Worm (Caenorhabditis elegans) whole organism, young adult: ENCODE measurements around the gene snf-10.

Source experiments
- B0261.1 ChIP-seq: sonication (generic microtip); optimal IDR thresholded peaks from 2 replicates; lab custom pipeline; 2016; ENCODE audit warnings: mild to moderate bottlenecking, missing genetic modification characterization, moderate library complexity, missing compliant biosample characterization
- C06A6.2 ChIP-seq: fragments of 200-800 bp; sonication (Bioruptor generic); conservative IDR thresholded peaks from 2 replicates; pipeline ENCODE4 v1.3.6; 2022; ENCODE audit warnings: missing genetic modification characterization, missing compliant biosample characterization
- D2030.7 ChIP-seq: fragments of 200-800 bp; sonication (Bioruptor generic); IDR thresholded peaks from 2 replicates; pipeline ENCODE4 v1.3.6; 2022; ENCODE audit warnings: missing genetic modification reagents, missing genetic modification characterization, missing compliant biosample characterization
- F39B2.1 ChIP-seq: fragments of 200-800 bp; sonication (Bioruptor generic); IDR thresholded peaks from 2 replicates; pipeline ENCODE4 v1.3.6; 2022; ENCODE audit warnings: missing genetic modification reagents, missing genetic modification characterization, missing compliant biosample characterization
- F57A8.1 ChIP-seq: fragments of 200-800 bp; sonication (Bioruptor generic); optimal IDR thresholded peaks from 2 replicates; lab custom pipeline; 2018; ENCODE audit warnings: mild to moderate bottlenecking, missing genetic modification characterization, moderate library complexity, missing compliant biosample characterization
- Y53G8AR.9 ChIP-seq: fragments of 200-800 bp; sonication (Bioruptor generic); conservative IDR thresholded peaks from 2 replicates; pipeline ENCODE4 v1.3.6; 2022; ENCODE audit warnings: missing genetic modification reagents, missing genetic modification characterization, missing compliant biosample characterization
- ZK185.1 ChIP-seq: sonication (generic microtip); optimal IDR thresholded peaks from 2 replicates; lab custom pipeline; 2016; ENCODE audit warnings: mild to moderate bottlenecking, missing genetic modification characterization, missing compliant biosample characterization; ENCODE audit not compliant: poor library complexity, severe bottlenecking
- attf-3 ChIP-seq: fragments of 200-800 bp; sonication (Bioruptor generic); conservative IDR thresholded peaks from 2 replicates; pipeline ENCODE4 v1.3.6; 2022; ENCODE audit warnings: missing genetic modification reagents, missing genetic modification characterization, missing compliant biosample characterization
- ceh-91 ChIP-seq: fragments of 200-800 bp; sonication (Bioruptor generic); IDR thresholded peaks from 2 replicates; pipeline ENCODE4 v1.3.6; 2022; ENCODE audit warnings: missing genetic modification reagents, missing genetic modification characterization, missing compliant biosample characterization
- die-1 ChIP-seq: sonication (generic microtip); optimal IDR thresholded peaks from 2 replicates; lab custom pipeline; 2016; ENCODE audit warnings: missing genotype, mild to moderate bottlenecking, missing genetic modification characterization, missing compliant biosample characterization
- dox-1 ChIP-seq: fragments of 200-800 bp; sonication (Bioruptor generic); IDR thresholded peaks from 2 replicates; pipeline ENCODE4 v1.3.6; 2022; ENCODE audit warnings: missing genetic modification reagents, missing genetic modification characterization, missing compliant biosample characterization
- dpl-1 ChIP-seq: fragments of 150-350 bp; optimal IDR thresholded peaks from 2 replicates; lab custom pipeline; 2014; ENCODE audit warnings: missing biosample characterization, missing genetic modification reagents, missing genetic modification characterization
- efl-1 ChIP-seq: fragments of 150-350 bp; optimal IDR thresholded peaks from 2 replicates; lab custom pipeline; 2014; ENCODE audit warnings: missing biosample characterization, missing genetic modification reagents, missing genetic modification characterization
- egl-44 ChIP-seq: fragments of 200-800 bp; sonication (Bioruptor generic); IDR thresholded peaks from 2 replicates; pipeline ENCODE4 v1.3.6; 2022; ENCODE audit warnings: missing genetic modification reagents, missing genetic modification characterization, missing compliant biosample characterization
- ets-4 ChIP-seq: fragments of 200-800 bp; sonication (Bioruptor generic); optimal IDR thresholded peaks from 2 replicates; lab custom pipeline; 2018; ENCODE audit warnings: mild to moderate bottlenecking, missing genetic modification characterization, missing compliant biosample characterization
- gei-17 ChIP-seq: fragments of 200-800 bp; sonication (Bioruptor generic); optimal IDR thresholded peaks from 2 replicates; lab custom pipeline; 2018; ENCODE audit warnings: mild to moderate bottlenecking, missing genetic modification characterization, missing compliant biosample characterization
- hrde-1 ChIP-seq: sonication (generic microtip); optimal IDR thresholded peaks from 2 replicates; lab custom pipeline; 2016; ENCODE audit warnings: missing genetic modification characterization, mild to moderate bottlenecking, missing compliant biosample characterization, moderate library complexity, missing genotype, missing genetic modification reagents, borderline replicate concordance
- hsf-1 ChIP-seq: fragments of 200-800 bp; sonication (Bioruptor generic); IDR thresholded peaks from 2 replicates; pipeline ENCODE4 v1.3.6; 2022; ENCODE audit warnings: missing genetic modification reagents, missing genetic modification characterization, missing compliant biosample characterization
- lag-1 ChIP-seq: fragments of 200-800 bp; sonication (Bioruptor generic); IDR thresholded peaks from 2 replicates; pipeline ENCODE4 v1.3.6; 2022; ENCODE audit warnings: missing genetic modification reagents, missing genetic modification characterization, missing compliant biosample characterization
- let-607 ChIP-seq, 2 experiments: fragments of 200-800 bp in 1 of 2; sonication (Bioruptor generic) in 1 of 2; sonication (generic microtip) in 1 of 2; optimal IDR thresholded peaks; 2 replicates each; lab custom pipeline; 2016 to 2018; ENCODE audit warnings: mild to moderate bottlenecking in 2 of 2, missing compliant biosample characterization in 2 of 2, missing genetic modification characterization in 2 of 2, moderate library complexity in 2 of 2, missing genotype in 1 of 2
- lin-26 ChIP-seq: fragments of 200-800 bp; sonication (Bioruptor generic); IDR thresholded peaks from 2 replicates; pipeline ENCODE4 v1.3.6; 2022; ENCODE audit warnings: missing genetic modification reagents, missing genetic modification characterization, missing compliant biosample characterization
- lin-35 ChIP-seq, 3 experiments: fragments of 150-350 bp in 2 of 3; sonication (generic microtip) in 1 of 3; optimal IDR thresholded peaks; 2 replicates each; lab custom pipeline; 2014 to 2018; ENCODE audit warnings: missing biosample characterization in 3 of 3, missing genetic modification characterization in 3 of 3, missing genetic modification reagents in 3 of 3
- lin-54 ChIP-seq: fragments of 200-800 bp; sonication (Bioruptor generic); optimal IDR thresholded peaks from 2 replicates; lab custom pipeline; 2018; ENCODE audit warnings: mild to moderate bottlenecking, missing genetic modification characterization, missing compliant biosample characterization
- madf-8 ChIP-seq: fragments of 200-800 bp; sonication (Bioruptor generic); conservative IDR thresholded peaks from 2 replicates; pipeline ENCODE4 v1.3.6; 2022; ENCODE audit warnings: missing genetic modification reagents, missing genetic modification characterization, missing compliant biosample characterization
- mcd-1 ChIP-seq: fragments of 200-800 bp; sonication (Bioruptor generic); IDR thresholded peaks from 2 replicates; pipeline ENCODE4 v1.3.6; 2022; ENCODE audit warnings: missing genetic modification reagents, missing genetic modification characterization, missing compliant biosample characterization
- nfyb-1 ChIP-seq: fragments of 200-800 bp; sonication (Bioruptor generic); IDR thresholded peaks from 2 replicates; pipeline ENCODE4 v1.3.6; 2022; ENCODE audit warnings: missing genetic modification reagents, missing genetic modification characterization, missing compliant biosample characterization
- nhr-27 ChIP-seq: fragments of 200-800 bp; sonication (Bioruptor generic); optimal IDR thresholded peaks from 2 replicates; lab custom pipeline; 2018; ENCODE audit warnings: mild to moderate bottlenecking, missing genetic modification characterization, moderate library complexity, missing compliant biosample characterization
- pha-4 ChIP-seq: fragments of 150-350 bp; sonication (generic microtip); optimal IDR thresholded peaks from 2 replicates; lab custom pipeline; 2014; ENCODE audit warnings: missing biosample characterization, missing genetic modification reagents, missing genetic modification characterization
- sdz-38 ChIP-seq: sonication (generic microtip); optimal IDR thresholded peaks from 2 replicates; lab custom pipeline; 2016; ENCODE audit warnings: missing genotype, missing genetic modification characterization, missing compliant biosample characterization
- sea-2 ChIP-seq: fragments of 200-800 bp; sonication (Bioruptor generic); IDR thresholded peaks from 2 replicates; pipeline ENCODE4 v1.3.6; 2022; ENCODE audit warnings: missing genetic modification characterization, missing compliant biosample characterization
- snpc-1.1 ChIP-seq: sonication (generic microtip); optimal IDR thresholded peaks from 2 replicates; lab custom pipeline; 2017; ENCODE audit warnings: missing genetic modification characterization, mild to moderate bottlenecking, missing compliant biosample characterization, antibody characterized with exemption, moderate library complexity, missing genotype, missing genetic modification reagents; ENCODE audit not compliant: insufficient read depth
- snpc-3.4 ChIP-seq: sonication (generic microtip); optimal IDR thresholded peaks from 2 replicates; lab custom pipeline; 2017; ENCODE audit warnings: missing genetic modification characterization, mild to moderate bottlenecking, missing compliant biosample characterization, antibody characterized with exemption, moderate library complexity, missing genotype, missing genetic modification reagents
- snpc-4 ChIP-seq, 5 experiments: fragments of 150-350 bp in 1 of 5; sonication (generic microtip) in 4 of 5; optimal IDR thresholded peaks; 2 replicates each; lab custom pipeline; 2014 to 2018; ENCODE audit warnings: missing genetic modification characterization in 5 of 5, missing biosample characterization in 3 of 5, antibody characterized with exemption in 2 of 5, mild to moderate bottlenecking in 2 of 5, missing compliant biosample characterization in 2 of 5, missing genotype in 2 of 5, moderate library complexity in 2 of 5, missing genetic modification reagents in 1 of 5
- tbx-9 ChIP-seq: sonication (generic microtip); optimal IDR thresholded peaks from 2 replicates; lab custom pipeline; 2016; ENCODE audit warnings: borderline replicate concordance, missing genetic modification characterization, inconsistent platforms, missing compliant biosample characterization
- tlf-1 ChIP-seq: fragments of 200-800 bp; sonication (Bioruptor generic); optimal IDR thresholded peaks from 2 replicates; lab custom pipeline; 2018; ENCODE audit warnings: mild to moderate bottlenecking, missing genetic modification characterization, missing compliant biosample characterization
- unc-62 ChIP-seq: fragments of 150-350 bp; optimal IDR thresholded peaks from 2 replicates; lab custom pipeline; 2014; ENCODE audit warnings: missing biosample characterization, missing genetic modification reagents, missing genetic modification characterization
- ztf-6 ChIP-seq: fragments of 200-800 bp; sonication (Bioruptor generic); IDR thresholded peaks from 2 replicates; pipeline ENCODE4 v1.3.6; 2022; ENCODE audit warnings: missing genetic modification reagents, missing genetic modification characterization, missing compliant biosample characterization

snf-10 gene

DNA sequence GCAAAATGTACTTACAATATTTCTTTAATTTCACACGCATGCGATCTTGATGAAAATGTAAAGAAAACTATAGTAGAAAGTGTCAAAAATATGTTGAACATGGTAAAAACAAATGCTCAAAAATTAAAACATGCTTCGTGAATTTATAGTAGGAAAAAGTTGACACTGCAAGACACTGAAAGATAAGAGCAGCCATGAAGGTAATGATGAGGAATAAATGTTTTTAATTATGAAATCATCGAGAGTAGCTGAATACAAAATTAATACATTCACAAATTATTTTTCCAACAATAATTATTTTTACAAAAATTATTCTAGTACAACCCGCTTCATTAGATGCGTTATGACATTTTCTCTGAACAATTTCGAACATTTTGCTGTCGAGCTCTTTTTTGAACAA lies 23.7 kb downstream of the snf-10 start, which contains the start of gene F15H10.10:
Gene F15H10.10 (minus strand): TSS at position 101 of the 400 bp plus-strand sequence.
- no peak for TF ChIP-seq F39B2.1 (GFP tag; lab: Robert Waterston, UW)
- TF ChIP-seq lin-26: no peak
- TF ChIP-seq sea-2 (GFP tag; lab: Robert Waterston, UW): no peak
- no peak for TF ChIP-seq let-607 (tag; optimal IDR thresholded peaks at IDR 0.05; lab: Kevin White, UChicago)
- TF ChIP-seq nfyb-1: no peak
- TF ChIP-seq efl-1 (GFP tag; lab: Kevin White, UChicago): no peak
- no peak for TF ChIP-seq dpl-1
- no peak for TF ChIP-seq nhr-27 (tag; lab: Kevin White, UChicago)
- TF ChIP-seq ceh-91 (GFP tag; lab: Robert Waterston, UW): no peak

DNA sequence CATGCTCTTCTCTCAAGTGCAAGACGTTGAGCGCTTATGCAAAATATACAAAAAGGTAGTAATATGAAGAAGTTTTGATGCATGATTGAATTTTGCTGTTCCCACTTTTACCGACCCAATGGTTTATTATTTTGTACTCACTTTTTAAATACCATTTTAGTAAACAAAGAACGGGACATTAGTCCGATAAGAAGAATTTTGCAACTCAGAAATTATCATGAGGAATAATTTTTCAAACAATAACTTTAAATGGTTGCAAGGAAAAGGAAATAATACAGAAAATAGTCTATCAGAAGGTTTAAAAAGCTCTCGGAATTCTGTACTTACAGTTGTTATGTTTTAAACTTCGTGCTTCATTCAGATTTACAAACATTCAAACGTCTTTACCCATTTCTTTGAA lies 26.0 kb downstream of the snf-10 start, which contains the start of gene F15H10.9:
Gene F15H10.9 (minus strand): TSS at position 101 of the 400 bp plus-strand sequence.
- TF ChIP-seq sea-2 (GFP tag; lab: Robert Waterston, UW) (no peak), C06A6.2 (GFP tag; lab: Robert Waterston, UW) (no peak), snpc-1.1 (no peak), tbx-9 (tag; lab: Kevin White, UChicago) (no peak), B0261.1 (tag; lab: Kevin White, UChicago) (no peak), hsf-1 (GFP tag; lab: Robert Waterston, UW) (no peak), lin-54 (no peak), mcd-1 (GFP tag; lab: Robert Waterston, UW) (no peak), sdz-38 (tag; lab: Kevin White, UChicago) (no peak), ets-4 (GFP tag; lab: Kevin White, UChicago) (no peak), die-1 (tag; lab: Kevin White, UChicago) (no peak), dox-1 (no peak), attf-3 (no peak), lin-35 (GFP tag; optimal IDR thresholded peaks at IDR 0.05; lab: Kevin White, UChicago) (no peak), lag-1 (GFP tag; lab: Robert Waterston, UW) (no peak), unc-62 (GFP tag; lab: Kevin White, UChicago) (no peak), ZK185.1 (tag; lab: Kevin White, UChicago) (no peak), tlf-1 (GFP tag; lab: Kevin White, UChicago) (no peak), snpc-4 (GFP tag; optimal IDR thresholded peaks at IDR 0.05; lab: Kevin White, UChicago) (no peak), snpc-4 (tag; optimal IDR thresholded peaks at IDR 0.05; lab: Kevin White, UChicago) (no peak), madf-8 (GFP tag; lab: Robert Waterston, UW) (no peak)

DNA sequence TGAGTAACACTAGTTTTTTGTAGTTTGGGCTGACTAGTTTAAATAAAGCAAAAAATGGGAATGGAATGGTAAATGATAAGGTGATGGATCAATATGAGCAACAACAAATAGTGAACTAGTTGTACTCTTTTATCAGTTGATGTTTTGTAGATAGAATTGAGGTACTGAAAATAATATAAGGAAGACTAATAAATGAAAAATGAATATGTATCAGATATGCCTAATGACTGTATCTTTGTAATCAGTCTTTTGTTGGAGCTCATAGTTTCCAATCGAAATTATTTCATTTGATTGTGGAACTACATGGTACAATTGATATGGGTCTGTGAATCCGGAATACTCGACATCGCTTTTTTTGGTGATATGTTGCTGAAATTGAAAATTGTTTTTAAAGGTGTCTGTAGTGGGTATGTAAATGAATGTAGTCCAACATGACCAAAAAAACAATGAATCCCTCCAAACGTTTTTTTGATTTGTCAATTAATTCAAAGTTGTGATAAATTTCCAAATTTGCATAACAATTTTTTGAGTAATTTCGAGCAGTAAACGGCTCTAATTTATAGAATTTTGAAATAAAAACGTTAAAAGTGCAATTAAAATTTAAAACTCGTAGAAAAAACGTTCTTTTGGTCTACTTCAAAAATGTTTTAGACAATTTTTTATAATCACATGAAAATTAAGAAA lies 30.5 kb downstream of the snf-10 start, which contains the start of gene F15H10.12:
Gene F15H10.12 (minus strand): TSS at position 51 of the 684 bp plus-strand sequence.
- TF ChIP-seq hrde-1 (tag; lab: Kevin White, UChicago): no peak

DNA sequence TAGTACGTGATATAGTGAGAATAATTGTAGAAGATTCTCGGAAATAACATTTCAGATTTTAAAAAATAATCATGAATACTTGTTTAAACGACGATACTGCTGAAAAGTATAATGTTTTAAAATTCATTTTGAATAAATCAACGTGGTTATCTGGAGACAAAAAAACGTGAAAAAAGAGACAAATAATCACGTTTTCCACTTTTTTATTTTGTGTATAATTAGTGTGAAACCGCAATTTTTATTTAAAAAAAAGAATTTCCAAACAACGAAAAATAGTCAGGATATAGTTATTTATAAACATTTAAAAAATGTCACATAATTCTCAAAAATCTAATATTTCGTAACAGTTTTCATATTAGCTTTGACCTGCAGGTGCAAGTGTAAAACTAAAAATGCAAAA lies 34.3 kb downstream of the snf-10 start, which contains the start of gene F15H10.7:
Gene F15H10.7 (minus strand): TSS at position 101 of the 400 bp plus-strand sequence.
- TF ChIP-seq gei-17 (GFP tag; lab: Kevin White, UChicago) (no peak), ztf-6 (no peak), D2030.7 (GFP tag; lab: Robert Waterston, UW) (no peak), hsf-1 (GFP tag; lab: Robert Waterston, UW) (no peak), lin-26 (no peak), sdz-38 (tag; lab: Kevin White, UChicago) (no peak), egl-44 (GFP tag; lab: Robert Waterston, UW) (no peak), snpc-3.4 (tag; lab: Kevin White, UChicago) (no peak), F57A8.1 (GFP tag; lab: Kevin White, UChicago) (no peak), pha-4 (no peak), Y53G8AR.9 (GFP tag; lab: Robert Waterston, UW) (no peak)
